Worm (Caenorhabditis elegans) whole organism, L1 larva: ENCODE data around the gene W02F12.8.

Experiments
- C04F5.9 ChIP-seq: sonication (generic microtip); optimal IDR thresholded peaks from 2 replicates; lab custom pipeline; 2016; ENCODE audit warnings: missing genetic modification characterization, missing compliant biosample characterization
- Y116A8C.19 ChIP-seq: sonication (generic microtip); optimal IDR thresholded peaks from 2 replicates; lab custom pipeline; 2016; ENCODE audit warnings: missing compliant biosample characterization, missing genetic modification characterization, borderline replicate concordance
- ces-1 ChIP-seq: fragments of 150-350 bp; optimal IDR thresholded peaks from 2 replicates; lab custom pipeline; 2014; ENCODE audit warnings: missing biosample characterization, missing genetic modification reagents, missing genetic modification characterization
- fkh-10 ChIP-seq: sonication (generic microtip); optimal IDR thresholded peaks from 2 replicates; lab custom pipeline; 2017; ENCODE audit warnings: missing biosample characterization, missing genetic modification reagents, missing genetic modification characterization
- lsy-2 ChIP-seq, 2 experiments: fragments of 150-350 bp; optimal IDR thresholded peaks; 2 replicates each; lab custom pipeline; 2014; ENCODE audit warnings: missing biosample characterization in 2 of 2, missing genetic modification characterization in 2 of 2
- nhr-12 ChIP-seq: sonication (generic microtip); optimal IDR thresholded peaks from 2 replicates; lab custom pipeline; 2017; ENCODE audit warnings: missing biosample characterization, missing genetic modification characterization
- skn-1 ChIP-seq: fragments of 150-350 bp; optimal IDR thresholded peaks from 2 replicates; lab custom pipeline; 2014; ENCODE audit warnings: missing biosample characterization, missing genetic modification characterization

- TF ChIP-seq ces-1 (GFP tag; lab: Kevin White, UChicago) (no peak), nhr-12 (tag; lab: Kevin White, UChicago) (no peak), Y116A8C.19 (tag; lab: Kevin White, UChicago) (no peak), lsy-2 (tag; optimal IDR thresholded peaks at IDR 0.05; lab: Kevin White, UChicago) (no peak), skn-1 (tag; lab: Kevin White, UChicago) (no peak), C04F5.9 (tag; lab: Kevin White, UChicago) (no peak), fkh-10 (GFP tag; lab: Kevin White, UChicago) (no peak)
Measured at ce11 chrV:6702692-6703091, 8.1 kb upstream of the W02F12.8 start, which contains the start of gene era-1.
